Fruit fly (Drosophila melanogaster) whole organism, embryonic: ENCODE data around the gene CG32344.

Experiments used
- Bteb2 ChIP-seq: fragments of 200-800 bp; sonication (Bioruptor generic); optimal IDR thresholded peaks from 2 replicates; lab custom pipeline; 2016; ENCODE audit warnings: missing biosample characterization, missing genetic modification characterization
- CG10274 ChIP-seq: fragments of 200-800 bp; sonication (Bioruptor generic); optimal IDR thresholded peaks from 3 replicates; lab custom pipeline; 2017; ENCODE audit warnings: missing biosample characterization, mild to moderate bottlenecking, missing genetic modification characterization
- CG10543 ChIP-seq: fragments of 200-800 bp; sonication (Bioruptor generic); optimal IDR thresholded peaks from 3 replicates; lab custom pipeline; 2017; ENCODE audit warnings: missing biosample characterization, mild to moderate bottlenecking, missing genetic modification characterization, moderate library complexity
- CG10979 ChIP-seq: fragments of 200-800 bp; sonication (Bioruptor generic); optimal IDR thresholded peaks from 2 replicates; lab custom pipeline; 2018; ENCODE audit warnings: missing biosample characterization, mild to moderate bottlenecking, missing genetic modification characterization, moderate library complexity
- CG11398 ChIP-seq: fragments of 200-800 bp; sonication (Bioruptor generic); optimal IDR thresholded peaks from 2 replicates; lab custom pipeline; 2016; ENCODE audit warnings: missing biosample characterization, missing genetic modification characterization
- CG11456 ChIP-seq: fragments of 200-800 bp; sonication (Bioruptor generic); IDR thresholded peaks from 3 replicates; pipeline ENCODE4 v1.3.6; 2022; ENCODE audit warnings: missing biosample characterization, missing genetic modification characterization
- CG12391 ChIP-seq: fragments of 200-800 bp; sonication (Bioruptor generic); optimal IDR thresholded peaks from 3 replicates; lab custom pipeline; 2018; ENCODE audit warnings: missing biosample characterization, mild to moderate bottlenecking, missing genetic modification characterization, moderate library complexity
- CG13775 ChIP-seq: fragments of 200-800 bp; sonication (Bioruptor generic); optimal IDR thresholded peaks from 3 replicates; lab custom pipeline; 2017; ENCODE audit warnings: missing biosample characterization, mild to moderate bottlenecking, missing genetic modification characterization
- CG15601 ChIP-seq: fragments of 200-800 bp; sonication (Bioruptor generic); optimal IDR thresholded peaks from 3 replicates; lab custom pipeline; 2019; ENCODE audit warnings: missing biosample characterization, mild to moderate bottlenecking, missing genetic modification characterization, moderate library complexity
- CG1647 ChIP-seq: fragments of 200-800 bp; sonication (Bioruptor generic); optimal IDR thresholded peaks from 3 replicates; lab custom pipeline; 2016; ENCODE audit warnings: missing biosample characterization, missing genetic modification characterization
- CG16779 ChIP-seq: fragments of 200-800 bp; sonication (Bioruptor generic); IDR thresholded peaks from 2 replicates; pipeline ENCODE4 v1.3.6; 2022; ENCODE audit warnings: missing biosample characterization, missing genetic modification characterization
- CG1832 ChIP-seq: fragments of 200-800 bp; sonication (Bioruptor generic); optimal IDR thresholded peaks from 2 replicates; lab custom pipeline; 2017; ENCODE audit warnings: missing biosample characterization, mild to moderate bottlenecking, missing genetic modification characterization, inconsistent platforms
- CG2116 ChIP-seq: fragments of 200-800 bp; sonication (Bioruptor generic); optimal IDR thresholded peaks from 3 replicates; lab custom pipeline; 2018; ENCODE audit warnings: missing biosample characterization, mild to moderate bottlenecking, missing genetic modification characterization
- CG30020 ChIP-seq: fragments of 200-800 bp; optimal IDR thresholded peaks from 2 replicates; lab custom pipeline; 2019; ENCODE audit warnings: missing biosample characterization, mild to moderate bottlenecking, missing genetic modification characterization, moderate library complexity
- CG31224 ChIP-seq: fragments of 200-800 bp; sonication (Bioruptor generic); IDR thresholded peaks from 2 replicates; pipeline ENCODE4 v1.3.6; 2022; ENCODE audit warnings: missing biosample characterization, missing genetic modification characterization
- CG31365 ChIP-seq: fragments of 200-800 bp; sonication (Bioruptor generic); optimal IDR thresholded peaks from 2 replicates; lab custom pipeline; 2018; ENCODE audit warnings: missing biosample characterization, mild to moderate bottlenecking, missing genetic modification characterization
- CG3838 ChIP-seq: fragments of 200-800 bp; sonication (Bioruptor generic); optimal IDR thresholded peaks from 3 replicates; lab custom pipeline; 2016; ENCODE audit warnings: missing biosample characterization, missing genetic modification characterization
- CG4282 ChIP-seq: fragments of 200-800 bp; sonication (Bioruptor generic); optimal IDR thresholded peaks from 2 replicates; lab custom pipeline; 2016; ENCODE audit warnings: missing biosample characterization, missing genetic modification characterization
- CG8290 ChIP-seq, 3 experiments: fragments of 200-800 bp; sonication (Bioruptor generic); optimal IDR thresholded peaks; 2 replicates each; lab custom pipeline; 2016 to 2019; ENCODE audit warnings: missing biosample characterization in 3 of 3, missing genetic modification characterization in 3 of 3, mild to moderate bottlenecking in 2 of 3, moderate library complexity in 1 of 3
- CG8359 ChIP-seq: fragments of 200-800 bp; sonication (Bioruptor generic); optimal IDR thresholded peaks from 2 replicates; lab custom pipeline; 2017; ENCODE audit warnings: missing biosample characterization, mild to moderate bottlenecking, missing genetic modification characterization, borderline replicate concordance
- CG9215 ChIP-seq: fragments of 200-800 bp; sonication (Bioruptor generic); IDR thresholded peaks from 2 replicates; pipeline ENCODE4 v1.3.6; 2022; ENCODE audit warnings: missing biosample characterization, missing genetic modification characterization
- CG9817 ChIP-seq: fragments of 200-800 bp; sonication (Bioruptor generic); optimal IDR thresholded peaks from 2 replicates; lab custom pipeline; 2018; ENCODE audit warnings: missing biosample characterization, mild to moderate bottlenecking, missing genetic modification characterization, moderate library complexity
- Dip3 ChIP-seq: fragments of 200-800 bp; sonication (Bioruptor generic); optimal IDR thresholded peaks from 3 replicates; lab custom pipeline; 2016; ENCODE audit warnings: missing biosample characterization, missing genetic modification characterization
- H15 ChIP-seq: fragments of 200-800 bp; sonication (Bioruptor generic); IDR thresholded peaks from 3 replicates; pipeline ENCODE4 v1.3.6; 2022; ENCODE audit warnings: missing biosample characterization, missing genetic modification characterization
- Hr3 ChIP-seq: fragments of 200-800 bp; sonication (Bioruptor generic); optimal IDR thresholded peaks from 3 replicates; lab custom pipeline; 2016; ENCODE audit warnings: missing biosample characterization, missing genetic modification characterization
- Jarid2 ChIP-seq: fragments of 200-800 bp; sonication (Bioruptor generic); optimal IDR thresholded peaks from 3 replicates; lab custom pipeline; 2017; ENCODE audit warnings: mild to moderate bottlenecking, missing biosample characterization, missing genetic modification reagents, missing genetic modification characterization
- NC2α ChIP-seq: fragments of 200-800 bp; sonication (Bioruptor generic); optimal IDR thresholded peaks from 2 replicates; lab custom pipeline; 2016; ENCODE audit warnings: missing biosample characterization, missing genetic modification characterization
- Oaz ChIP-seq: fragments of 200-800 bp; sonication (Bioruptor generic); IDR thresholded peaks from 2 replicates; pipeline ENCODE4 v1.3.6; 2022; ENCODE audit warnings: missing biosample characterization, missing genetic modification characterization
- Sox100B ChIP-seq: fragments of 200-800 bp; sonication (Bioruptor generic); optimal IDR thresholded peaks from 3 replicates; lab custom pipeline; 2018; ENCODE audit warnings: missing biosample characterization, mild to moderate bottlenecking, missing genetic modification characterization
- Sox102F ChIP-seq: fragments of 200-800 bp; sonication (Bioruptor generic); optimal IDR thresholded peaks from 2 replicates; lab custom pipeline; 2018; ENCODE audit warnings: missing biosample characterization, mild to moderate bottlenecking, missing genetic modification characterization, moderate library complexity
- Tbp ChIP-seq: fragments of >200 bp; optimal IDR thresholded peaks from 2 replicates; lab custom pipeline; 2018; ENCODE audit warnings: missing biosample characterization, missing genetic modification characterization
- Xrp1 ChIP-seq: fragments of 200-800 bp; sonication (Bioruptor generic); IDR thresholded peaks from 2 replicates; pipeline ENCODE4 v1.3.6; 2022; ENCODE audit warnings: missing biosample characterization, missing genetic modification characterization
- ato ChIP-seq: fragments of 200-800 bp; sonication (Bioruptor generic); IDR thresholded peaks from 2 replicates; pipeline ENCODE4 v1.3.6; 2022; ENCODE audit warnings: missing biosample characterization, missing genetic modification characterization; ENCODE audit not compliant: partially characterized antibody
- bowl ChIP-seq: fragments of 200-800 bp; sonication (Bioruptor generic); IDR thresholded peaks from 2 replicates; pipeline ENCODE4 v1.3.6; 2022; ENCODE audit warnings: missing biosample characterization, missing genetic modification characterization
- cato ChIP-seq: fragments of 200-800 bp; sonication (Bioruptor generic); optimal IDR thresholded peaks from 2 replicates; lab custom pipeline; 2016; ENCODE audit warnings: missing biosample characterization, missing genetic modification characterization, borderline replicate concordance
- da ChIP-seq: fragments of 200-800 bp; sonication (Bioruptor generic); optimal IDR thresholded peaks from 2 replicates; lab custom pipeline; 2016; ENCODE audit warnings: missing biosample characterization, missing genetic modification characterization
- dimm ChIP-seq: fragments of 200-800 bp; sonication (Bioruptor generic); IDR thresholded peaks from 2 replicates; pipeline ENCODE4 v1.3.6; 2022; ENCODE audit warnings: missing biosample characterization, missing genetic modification characterization
- eyg ChIP-seq: fragments of 200-800 bp; sonication (Bioruptor generic); optimal IDR thresholded peaks from 3 replicates; lab custom pipeline; 2016; ENCODE audit warnings: missing biosample characterization, missing genetic modification characterization
- grau ChIP-seq: fragments of 200-800 bp; optimal IDR thresholded peaks from 3 replicates; lab custom pipeline; 2019; ENCODE audit warnings: missing biosample characterization, mild to moderate bottlenecking, missing genetic modification characterization, moderate library complexity
- her ChIP-seq: fragments of 200-800 bp; sonication (Bioruptor generic); optimal IDR thresholded peaks from 2 replicates; lab custom pipeline; 2016; ENCODE audit warnings: missing biosample characterization, missing genetic modification characterization
- ind ChIP-seq: fragments of 200-800 bp; sonication (Bioruptor generic); optimal IDR thresholded peaks from 3 replicates; lab custom pipeline; 2016; ENCODE audit warnings: missing biosample characterization, missing genetic modification characterization
- lab ChIP-seq: fragments of 200-800 bp; sonication (Bioruptor generic); optimal IDR thresholded peaks from 3 replicates; lab custom pipeline; 2017; ENCODE audit warnings: missing biosample characterization, missing genetic modification characterization, mild to moderate bottlenecking, moderate library complexity, missing genetic modification reagents
- luna ChIP-seq: fragments of 200-800 bp; sonication (Bioruptor generic); optimal IDR thresholded peaks from 2 replicates; lab custom pipeline; 2016; ENCODE audit warnings: missing biosample characterization, missing genetic modification characterization
- pfk ChIP-seq: fragments of 200-800 bp; sonication (Bioruptor generic); optimal IDR thresholded peaks from 2 replicates; lab custom pipeline; 2018; ENCODE audit warnings: missing biosample characterization, mild to moderate bottlenecking, missing genetic modification characterization, moderate library complexity
- pho ChIP-seq: fragments of 200-800 bp; sonication (Bioruptor generic); optimal IDR thresholded peaks from 2 replicates; lab custom pipeline; 2016; ENCODE audit warnings: missing biosample characterization, missing genetic modification characterization
- sd ChIP-seq: fragments of 200-800 bp; sonication (Bioruptor generic); optimal IDR thresholded peaks from 3 replicates; lab custom pipeline; 2018; ENCODE audit warnings: missing biosample characterization, mild to moderate bottlenecking, missing genetic modification characterization, moderate library complexity
- sens ChIP-seq: fragments of 200-800 bp; sonication (Bioruptor generic); peaks from one replicate; lab custom pipeline; 2016; ENCODE audit warnings: missing biosample characterization, missing genetic modification characterization
- so ChIP-seq: fragments of 200-800 bp; sonication (Bioruptor generic); IDR thresholded peaks from 3 replicates; pipeline ENCODE4 v1.3.6; 2022; ENCODE audit warnings: missing biosample characterization, missing genetic modification characterization
- tin ChIP-seq: fragments of 200-800 bp; sonication (Bioruptor generic); optimal IDR thresholded peaks from 3 replicates; lab custom pipeline; 2016; ENCODE audit warnings: missing biosample characterization, missing genetic modification characterization
- usp ChIP-seq: fragments of >200 bp; optimal IDR thresholded peaks from 2 replicates; lab custom pipeline; 2017; ENCODE audit warnings: missing biosample characterization, missing genetic modification characterization
- vfl ChIP-seq: fragments of 200-800 bp; sonication (Bioruptor generic); optimal IDR thresholded peaks from 2 replicates; lab custom pipeline; 2016; ENCODE audit warnings: missing biosample characterization, missing genetic modification characterization
- zf30C ChIP-seq: fragments of 200-800 bp; sonication (Bioruptor generic); optimal IDR thresholded peaks from 3 replicates; lab custom pipeline; 2018; ENCODE audit warnings: missing biosample characterization, mild to moderate bottlenecking, missing genetic modification characterization

CG32344 gene

dm6 chr3L:329153-329698 is 4.7 kb upstream of the CG32344 start (continued):
- TF ChIP-seq Xrp1 (GFP tag; lab: Robert Waterston, UW) (no peak), CG1647 (GFP tag; lab: Kevin White, UChicago) (no peak), Sox100B (no peak), da (GFP tag; lab: Kevin White, UChicago) (no peak), CG10979 (tag; lab: Kevin White, UChicago) (no peak), CG31224 (no peak), CG30020 (tag; lab: Kevin White, UChicago) (no peak), Oaz (no peak), Jarid2 (GFP tag; lab: Kevin White, UChicago) (no peak), H15 (GFP tag; lab: Robert Waterston, UW) (no peak), zf30C (GFP tag; lab: Kevin White, UChicago) (no peak), luna (GFP tag; lab: Kevin White, UChicago) (no peak), CG9215 (GFP tag; lab: Robert Waterston, UW) (no peak), dimm (GFP tag; lab: Robert Waterston, UW) (no peak), Hr3 (no peak), CG11456 (GFP tag; lab: Robert Waterston, UW) (no peak), ind (GFP tag; lab: Kevin White, UChicago) (no peak), CG15601 (no peak), CG2116 (GFP tag; lab: Kevin White, UChicago) (peak; percentile 57), Bteb2 (GFP tag; lab: Kevin White, UChicago) (no peak), lab (GFP tag; lab: Kevin White, UChicago) (no peak), pfk (GFP tag; lab: Kevin White, UChicago) (no peak), usp (GFP tag; lab: Kevin White, UChicago) (no peak), Sox102F (no peak), CG13775 (GFP tag; lab: Kevin White, UChicago) (no peak), grau (peak; percentile 0), CG31365 (tag; lab: Kevin White, UChicago) (no peak), her (GFP tag; lab: Kevin White, UChicago) (peak; percentile 38), CG10274 (GFP tag; lab: Kevin White, UChicago) (no peak), CG4282 (GFP tag; lab: Kevin White, UChicago) (no peak), NC2α (GFP tag; lab: Kevin White, UChicago) (no peak), cato (GFP tag; lab: Kevin White, UChicago) (no peak), ato (no peak), CG16779 (GFP tag; lab: Robert Waterston, UW) (no peak), CG11398 (GFP tag; lab: Kevin White, UChicago) (no peak), CG10543 (GFP tag; lab: Kevin White, UChicago) (peak; percentile 9), Dip3 (no peak), sens (GFP tag; lab: Kevin White, UChicago) (peak; percentile 3), sd (tag; lab: Kevin White, UChicago) (no peak), vfl (no peak), eyg (GFP tag; lab: Kevin White, UChicago) (no peak), tin (GFP tag; lab: Kevin White, UChicago) (no peak), bowl (no peak), so (no peak), CG8290 (GFP tag; optimal IDR thresholded peaks at IDR 0.05; lab: Kevin White, UChicago) (peak; percentile 16), CG8290 (tag; optimal IDR thresholded peaks at IDR 0.05; lab: Kevin White, UChicago) (peak in 1 of 2 experiments; percentile 9), pho (no peak), CG9817 (tag; lab: Kevin White, UChicago) (no peak), CG12391 (tag; lab: Kevin White, UChicago) (no peak), CG3838 (no peak), CG8359 (GFP tag; lab: Kevin White, UChicago) (no peak), Tbp (GFP tag; lab: Kevin White, UChicago) (no peak), CG1832 (GFP tag; lab: Kevin White, UChicago) (no peak)
